Fruit fly (Drosophila melanogaster) whole organism, embryonic: ENCODE data around the gene Pink1.
A peak's percentile ranks its signal among the peaks of the same experiment; 100 is the strongest.

ENCODE experiments used
- Adf1 ChIP-seq: fragments of 200-800 bp; sonication (Bioruptor generic); IDR thresholded peaks from 2 replicates; pipeline ENCODE4 v1.3.6; 2022; ENCODE audit warnings: missing biosample characterization, missing genetic modification characterization
- B-H2 ChIP-seq: fragments of 200-800 bp; sonication (Bioruptor generic); optimal IDR thresholded peaks from 2 replicates; lab custom pipeline; 2018; ENCODE audit warnings: missing biosample characterization, mild to moderate bottlenecking, missing genetic modification characterization
- Bgb ChIP-seq: fragments of 200-800 bp; sonication (Bioruptor generic); IDR thresholded peaks from 2 replicates; pipeline ENCODE4 v1.3.6; 2022; ENCODE audit warnings: missing biosample characterization, missing genetic modification characterization; ENCODE audit not compliant: partially characterized antibody
- BtbVII ChIP-seq: fragments of 200-800 bp; sonication (Bioruptor generic); optimal IDR thresholded peaks from 3 replicates; lab custom pipeline; 2017; ENCODE audit warnings: missing biosample characterization, mild to moderate bottlenecking, missing genetic modification characterization
- CG10959 ChIP-seq: fragments of 200-800 bp; sonication (Bioruptor generic); IDR thresholded peaks from 2 replicates; pipeline ENCODE4 v1.3.6; 2022; ENCODE audit warnings: missing biosample characterization, missing genetic modification characterization
- CG11723 ChIP-seq: fragments of 200-800 bp; sonication (Bioruptor generic); optimal IDR thresholded peaks from 2 replicates; lab custom pipeline; 2017; ENCODE audit warnings: missing biosample characterization, mild to moderate bottlenecking, missing genetic modification characterization
- CG12299 ChIP-seq: fragments of 200-800 bp; sonication (Bioruptor generic); optimal IDR thresholded peaks from 2 replicates; lab custom pipeline; 2018; ENCODE audit warnings: missing biosample characterization, mild to moderate bottlenecking, missing genetic modification characterization
- CG17568 ChIP-seq: fragments of 200-800 bp; sonication (Bioruptor generic); optimal IDR thresholded peaks from 2 replicates; lab custom pipeline; 2018; ENCODE audit warnings: missing biosample characterization, mild to moderate bottlenecking, missing genetic modification characterization, moderate library complexity
- CG17912 ChIP-seq: fragments of 200-800 bp; sonication (Bioruptor generic); optimal IDR thresholded peaks from 2 replicates; lab custom pipeline; 2018; ENCODE audit warnings: missing biosample characterization, mild to moderate bottlenecking, missing genetic modification characterization
- CG1832 ChIP-seq: fragments of 200-800 bp; sonication (Bioruptor generic); optimal IDR thresholded peaks from 2 replicates; lab custom pipeline; 2017; ENCODE audit warnings: missing biosample characterization, mild to moderate bottlenecking, missing genetic modification characterization, inconsistent platforms
- CG2116 ChIP-seq: fragments of 200-800 bp; sonication (Bioruptor generic); optimal IDR thresholded peaks from 3 replicates; lab custom pipeline; 2018; ENCODE audit warnings: missing biosample characterization, mild to moderate bottlenecking, missing genetic modification characterization
- CG2875 ChIP-seq: fragments of 200-800 bp; sonication (Bioruptor generic); optimal IDR thresholded peaks from 2 replicates; lab custom pipeline; 2017; ENCODE audit warnings: missing biosample characterization, mild to moderate bottlenecking, missing genetic modification characterization, missing genetic modification reagents
- CG32767 ChIP-seq: fragments of 200-800 bp; sonication (Bioruptor generic); IDR thresholded peaks from 2 replicates; pipeline ENCODE4 v1.3.6; 2022; ENCODE audit warnings: missing biosample characterization, missing genetic modification characterization
- CG34224 ChIP-seq: fragments of 200-800 bp; sonication (Bioruptor generic); IDR thresholded peaks from 3 replicates; pipeline ENCODE4 v1.3.6; 2022; ENCODE audit warnings: missing biosample characterization, missing genetic modification characterization; ENCODE audit not compliant: partially characterized antibody
- CG4328 ChIP-seq: fragments of 200-800 bp; sonication (Bioruptor generic); optimal IDR thresholded peaks from 3 replicates; lab custom pipeline; 2017; ENCODE audit warnings: missing biosample characterization, missing genetic modification reagents, missing genetic modification characterization
- CG4404 ChIP-seq: fragments of 200-800 bp; sonication (Bioruptor generic); IDR thresholded peaks from 2 replicates; pipeline ENCODE4 v1.3.6; 2022; ENCODE audit warnings: missing biosample characterization, missing genetic modification characterization
- CG4424 ChIP-seq: fragments of 200-800 bp; sonication (Bioruptor generic); optimal IDR thresholded peaks from 3 replicates; lab custom pipeline; 2016; ENCODE audit warnings: missing biosample characterization, missing genetic modification characterization
- CG5953 ChIP-seq: fragments of 200-800 bp; sonication (Bioruptor generic); IDR thresholded peaks from 2 replicates; pipeline ENCODE4 v1.3.6; 2022; ENCODE audit warnings: missing biosample characterization, missing genetic modification characterization
- CG6683 ChIP-seq: fragments of 200-800 bp; sonication (Bioruptor generic); optimal IDR thresholded peaks from 2 replicates; lab custom pipeline; 2017; ENCODE audit warnings: missing biosample characterization, mild to moderate bottlenecking, missing genetic modification characterization, missing genetic modification reagents
- CG6765 ChIP-seq: fragments of 200-800 bp; sonication (Bioruptor generic); optimal IDR thresholded peaks from 3 replicates; lab custom pipeline; 2017; ENCODE audit warnings: missing biosample characterization, mild to moderate bottlenecking, missing genetic modification characterization
- CG8290 ChIP-seq, 3 experiments: fragments of 200-800 bp; sonication (Bioruptor generic); optimal IDR thresholded peaks; 2 replicates each; lab custom pipeline; 2016 to 2019; ENCODE audit warnings: missing biosample characterization in 3 of 3, missing genetic modification characterization in 3 of 3, mild to moderate bottlenecking in 2 of 3, moderate library complexity in 1 of 3
- CG9437 ChIP-seq: fragments of 200-800 bp; sonication (Bioruptor generic); optimal IDR thresholded peaks from 2 replicates; lab custom pipeline; 2018; ENCODE audit warnings: missing biosample characterization, mild to moderate bottlenecking, missing genetic modification characterization
- Chrac-16 ChIP-seq: fragments of 200-800 bp; sonication (Bioruptor generic); optimal IDR thresholded peaks from 3 replicates; lab custom pipeline; 2016; ENCODE audit warnings: missing biosample characterization, missing genetic modification characterization
- Dfd ChIP-seq, 2 experiments: fragments of >200 bp; optimal IDR thresholded peaks; 2 replicates each; lab custom pipeline; 2017; ENCODE audit warnings: missing biosample characterization in 2 of 2, missing genetic modification characterization in 2 of 2
- Dip3 ChIP-seq: fragments of 200-800 bp; sonication (Bioruptor generic); optimal IDR thresholded peaks from 3 replicates; lab custom pipeline; 2016; ENCODE audit warnings: missing biosample characterization, missing genetic modification characterization
- Fer3 ChIP-seq: fragments of 200-800 bp; sonication (Bioruptor generic); optimal IDR thresholded peaks from 2 replicates; lab custom pipeline; 2018; ENCODE audit warnings: missing biosample characterization, mild to moderate bottlenecking, missing genetic modification characterization, moderate library complexity
- Gug ChIP-seq: fragments of 200-800 bp; sonication (Bioruptor generic); IDR thresholded peaks from 4 replicates; pipeline ENCODE4 v1.3.6; 2022; ENCODE audit warnings: missing biosample characterization, missing genetic modification characterization
- NFAT ChIP-seq: fragments of 200-800 bp; sonication (Bioruptor generic); IDR thresholded peaks from 2 replicates; pipeline ENCODE4 v1.3.6; 2022; ENCODE audit warnings: missing biosample characterization, missing genetic modification characterization
- Opbp ChIP-seq: fragments of 200-800 bp; sonication (Bioruptor generic); IDR thresholded peaks from 3 replicates; pipeline ENCODE4 v1.3.6; 2022; ENCODE audit warnings: missing biosample characterization, missing genetic modification characterization; ENCODE audit not compliant: partially characterized antibody
- Optix ChIP-seq: fragments of 200-800 bp; sonication (Bioruptor generic); IDR thresholded peaks from 3 replicates; pipeline ENCODE4 v1.3.6; 2022; ENCODE audit warnings: missing biosample characterization, missing genetic modification characterization
- PHDP ChIP-seq: fragments of 200-800 bp; sonication (Bioruptor generic); optimal IDR thresholded peaks from 3 replicates; lab custom pipeline; 2018; ENCODE audit warnings: missing biosample characterization, mild to moderate bottlenecking, missing genetic modification characterization, moderate library complexity
- Poxn ChIP-seq: fragments of 200-800 bp; sonication (Bioruptor generic); IDR thresholded peaks from 2 replicates; pipeline ENCODE4 v1.3.6; 2022; ENCODE audit warnings: missing biosample characterization, missing genetic modification characterization
- Rfx ChIP-seq: fragments of 200-800 bp; sonication (Bioruptor generic); IDR thresholded peaks from 2 replicates; pipeline ENCODE4 v1.3.6; 2022; ENCODE audit warnings: missing biosample characterization, missing genetic modification characterization
- Sox100B ChIP-seq: fragments of 200-800 bp; sonication (Bioruptor generic); optimal IDR thresholded peaks from 3 replicates; lab custom pipeline; 2018; ENCODE audit warnings: missing biosample characterization, mild to moderate bottlenecking, missing genetic modification characterization
- ase ChIP-seq: fragments of 200-800 bp; sonication (Bioruptor generic); IDR thresholded peaks from 3 replicates; pipeline ENCODE4 v1.3.6; 2022; ENCODE audit warnings: missing biosample characterization, missing genetic modification characterization
- crol ChIP-seq: fragments of 200-800 bp; sonication (Bioruptor generic); IDR thresholded peaks from 2 replicates; pipeline ENCODE4 v1.3.6; 2022; ENCODE audit warnings: missing biosample characterization, missing genetic modification characterization
- dysf ChIP-seq: fragments of 200-800 bp; sonication (Bioruptor generic); IDR thresholded peaks from 3 replicates; pipeline ENCODE4 v1.3.6; 2022; ENCODE audit warnings: missing biosample characterization, missing genetic modification characterization
- fd96Cb ChIP-seq: fragments of 200-800 bp; sonication (Bioruptor generic); optimal IDR thresholded peaks from 2 replicates; lab custom pipeline; 2018; ENCODE audit warnings: missing biosample characterization, mild to moderate bottlenecking, missing genetic modification characterization, moderate library complexity
- gcm ChIP-seq: fragments of 200-800 bp; sonication (Bioruptor generic); optimal IDR thresholded peaks from 2 replicates; lab custom pipeline; 2019; ENCODE audit warnings: missing biosample characterization, mild to moderate bottlenecking, missing genetic modification characterization, moderate library complexity
- grau ChIP-seq: fragments of 200-800 bp; optimal IDR thresholded peaks from 3 replicates; lab custom pipeline; 2019; ENCODE audit warnings: missing biosample characterization, mild to moderate bottlenecking, missing genetic modification characterization, moderate library complexity
- mam ChIP-seq: fragments of 200-800 bp; sonication (Bioruptor generic); optimal IDR thresholded peaks from 3 replicates; lab custom pipeline; 2016; ENCODE audit warnings: missing biosample characterization, missing genetic modification characterization
- pb ChIP-seq: fragments of 200-800 bp; sonication (Bioruptor generic); optimal IDR thresholded peaks from 3 replicates; lab custom pipeline; 2016; ENCODE audit warnings: missing biosample characterization, missing genetic modification characterization
- prd ChIP-seq, 3 experiments: fragments of >200 bp in 2 of 3; fragments of 200-800 bp in 1 of 3; sonication (Bioruptor generic) in 1 of 3; optimal IDR thresholded peaks in 2 of 3; IDR thresholded peaks in 1 of 3; 2 replicates in 2 of 3; 3 replicates in 1 of 3; pipeline versions ENCODE4 v1.3.6 to Lab custom; 2017 to 2022; ENCODE audit warnings: missing biosample characterization in 1 of 3, missing genetic modification characterization in 1 of 3
- run ChIP-seq: fragments of 200-800 bp; sonication (Bioruptor generic); optimal IDR thresholded peaks from 3 replicates; lab custom pipeline; 2018; ENCODE audit warnings: missing biosample characterization, mild to moderate bottlenecking, missing genetic modification characterization
- sisA ChIP-seq: fragments of 200-800 bp; sonication (Bioruptor generic); IDR thresholded peaks from 2 replicates; pipeline ENCODE4 v1.3.6; 2022; ENCODE audit warnings: missing biosample characterization, missing genetic modification characterization
- sqz ChIP-seq: fragments of 200-800 bp; sonication (Bioruptor generic); optimal IDR thresholded peaks from 3 replicates; lab custom pipeline; 2018; ENCODE audit warnings: missing biosample characterization, mild to moderate bottlenecking, missing genetic modification characterization
- vfl ChIP-seq: fragments of 200-800 bp; sonication (Bioruptor generic); optimal IDR thresholded peaks from 2 replicates; lab custom pipeline; 2016; ENCODE audit warnings: missing biosample characterization, missing genetic modification characterization

The Pink1 gene

DNA sequence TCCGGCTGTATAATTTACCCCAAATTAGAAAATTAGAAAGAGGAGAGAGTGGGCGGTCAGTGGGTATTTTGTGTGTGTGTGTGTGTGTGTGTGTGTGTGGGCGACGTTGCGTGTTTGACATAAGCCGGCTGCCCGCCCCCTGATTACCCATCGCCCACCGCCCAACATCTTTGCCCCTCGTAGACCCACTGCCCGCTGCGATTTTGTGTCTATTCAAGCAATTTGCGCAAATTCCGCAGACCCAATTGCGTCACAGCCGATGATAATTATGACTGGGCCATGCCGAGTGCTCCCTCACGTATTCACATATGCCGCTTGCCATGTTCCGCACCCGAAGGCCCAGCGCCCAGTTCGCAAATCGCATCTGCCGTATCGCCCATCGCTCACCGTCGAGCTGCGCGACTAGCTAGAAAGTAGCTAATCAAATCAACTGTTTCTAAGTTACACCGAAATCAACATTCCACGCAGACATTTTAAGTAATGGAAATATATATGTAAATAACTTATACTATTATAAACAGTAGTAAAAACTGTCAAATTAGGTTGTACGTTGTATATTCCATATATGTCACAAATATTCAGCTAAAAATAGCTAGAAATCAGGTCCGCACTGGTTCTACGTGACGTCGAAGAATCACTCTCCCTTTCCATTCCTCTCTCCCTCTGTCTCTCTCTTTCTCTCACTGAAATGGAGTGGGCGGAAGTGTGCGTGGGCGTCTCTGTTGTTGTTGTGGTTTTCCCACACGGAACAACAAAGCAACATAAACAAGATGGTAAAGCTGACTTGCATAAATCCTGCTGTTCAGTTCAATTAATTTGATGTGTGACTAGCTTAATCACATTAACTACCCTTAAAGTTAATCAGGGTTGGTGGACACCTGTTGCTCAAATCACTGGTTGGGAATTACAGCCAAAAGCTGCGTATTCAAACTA lies 26.7 kb upstream of the Pink1 start (continued):
- TF ChIP-seq run (tag; lab: Kevin White, UChicago) (no peak), CG6765 (GFP tag; lab: Kevin White, UChicago) (peak; percentile 63), mam (GFP tag; lab: Kevin White, UChicago) (no peak), CG34224 (GFP tag; lab: Robert Waterston, UW) (no peak), Opbp (no peak), Gug (GFP tag; lab: Robert Waterston, UW) (no peak), pb (GFP tag; lab: Kevin White, UChicago) (no peak), BtbVII (GFP tag; lab: Kevin White, UChicago) (peak; percentile 76), Adf1 (GFP tag; lab: Robert Waterston, UW) (peak; percentile 18; the same call in 1 of the 2 replicates), Sox100B (peak; percentile 22), grau (tag; lab: Kevin White, UChicago) (peak; percentile 71), CG4328 (GFP tag; lab: Kevin White, UChicago) (peak; percentile 64), dysf (GFP tag; lab: Robert Waterston, UW) (peak; percentile 53; the same call in 1 of the 3 replicates), CG4404 (GFP tag; lab: Robert Waterston, UW) (0 out of 2 replicates have a peak, but pooled peaks have one; percentile 6), Fer3 (tag; lab: Kevin White, UChicago) (peak; percentile 71), PHDP (tag; lab: Kevin White, UChicago) (peak; percentile 61), Optix (GFP tag; lab: Robert Waterston, UW) (no peak), Poxn (no peak), CG12299 (tag; lab: Kevin White, UChicago) (no peak), CG11723 (no peak), CG8290 (GFP tag; optimal IDR thresholded peaks at IDR 0.05; lab: Kevin White, UChicago) (no peak), CG8290 (tag; optimal IDR thresholded peaks at IDR 0.05; lab: Kevin White, UChicago) (peak in 1 of 2 experiments; percentile 1), Bgb (GFP tag; lab: Robert Waterston, UW) (no peak), ase (GFP tag; lab: Robert Waterston, UW) (no peak), CG1832 (no peak), Chrac-16 (GFP tag; lab: Kevin White, UChicago) (peak; percentile 24), crol (GFP tag; lab: Robert Waterston, UW) (peak; percentile 60; the same call in 1 of the 2 replicates), CG17568 (GFP tag; lab: Kevin White, UChicago) (peak; percentile 30), CG2875 (no peak), CG10959 (GFP tag; lab: Robert Waterston, UW) (no peak), vfl (GFP tag; lab: Kevin White, UChicago) (no peak), fd96Cb (no peak), sqz (peak; percentile 70), B-H2 (GFP tag; lab: Kevin White, UChicago) (peak; percentile 69), sisA (no peak), CG6683 (GFP tag; lab: Kevin White, UChicago) (peak; percentile 11), CG32767 (no peak), Dfd (GFP tag; optimal IDR thresholded peaks at IDR 0.05; lab: Kevin White, UChicago) (peak in 1 of 2 experiments; percentile 16), Dip3 (GFP tag; lab: Kevin White, UChicago) (no peak), CG4424 (GFP tag; lab: Kevin White, UChicago) (peak; percentile 21), CG17912 (GFP tag; lab: Kevin White, UChicago) (no peak), prd (optimal IDR thresholded peaks at IDR 0.05; lab: Kevin White, UChicago) (no peak), prd (GFP tag; IDR thresholded peaks at IDR 0.05; lab: Robert Waterston, UW) (0 out of 3 replicates have a peak, but pooled peaks have one; percentile 7), CG2116 (GFP tag; lab: Kevin White, UChicago) (peak; percentile 3), Rfx (peak; percentile 46), CG5953 (GFP tag; lab: Robert Waterston, UW) (no peak), CG9437 (GFP tag; lab: Kevin White, UChicago) (peak; percentile 4), gcm (GFP tag; lab: Kevin White, UChicago) (peak; percentile 31), NFAT (GFP tag; lab: Robert Waterston, UW) (no peak)
